Fruit fly (Drosophila melanogaster) whole organism, prepupa: ENCODE measurements around the gene CG13318.

ENCODE experiments used
- Blimp-1 ChIP-seq: fragments of 200-800 bp; sonication (Bioruptor generic); optimal IDR thresholded peaks from 3 replicates; lab custom pipeline; 2017; ENCODE audit warnings: missing biosample characterization, missing genetic modification characterization, mild to moderate bottlenecking, moderate library complexity, missing genetic modification reagents
- CG10631 ChIP-seq: fragments of 200-800 bp; sonication (Bioruptor generic); optimal IDR thresholded peaks from 2 replicates; lab custom pipeline; 2016; ENCODE audit warnings: missing biosample characterization, missing genetic modification characterization
- CG10669 ChIP-seq: fragments of 200-800 bp; sonication (Bioruptor generic); optimal IDR thresholded peaks from 3 replicates; lab custom pipeline; 2018; ENCODE audit warnings: missing biosample characterization, mild to moderate bottlenecking, missing genetic modification characterization, moderate library complexity
- CG11294 ChIP-seq: fragments of 200-800 bp; sonication (Bioruptor generic); IDR thresholded peaks from 2 replicates; pipeline ENCODE4 v1.3.6; 2022; ENCODE audit warnings: missing biosample characterization, missing genetic modification characterization
- CG11762 ChIP-seq: fragments of 200-800 bp; sonication (Bioruptor generic); optimal IDR thresholded peaks from 3 replicates; lab custom pipeline; 2016; ENCODE audit warnings: missing biosample characterization, missing genetic modification characterization; ENCODE audit not compliant: insufficient read depth
- CG11902 ChIP-seq: fragments of 200-800 bp; sonication (Bioruptor generic); optimal IDR thresholded peaks from 3 replicates; lab custom pipeline; 2016; ENCODE audit warnings: missing biosample characterization, missing genetic modification characterization
- CG15336 ChIP-seq: fragments of 200-800 bp; sonication (Bioruptor generic); IDR thresholded peaks from 2 replicates; pipeline ENCODE4 v1.3.6; 2022; ENCODE audit warnings: missing biosample characterization, missing genetic modification characterization
- CG1621 ChIP-seq: fragments of 200-800 bp; sonication (Bioruptor generic); optimal IDR thresholded peaks from 3 replicates; lab custom pipeline; 2018; ENCODE audit warnings: missing biosample characterization, mild to moderate bottlenecking, missing genetic modification characterization
- CG3032 ChIP-seq: fragments of 200-800 bp; optimal IDR thresholded peaks from 2 replicates; lab custom pipeline; 2019; ENCODE audit warnings: missing biosample characterization, mild to moderate bottlenecking, missing genetic modification characterization, moderate library complexity
- CG31627 ChIP-seq: fragments of 200-800 bp; sonication (Bioruptor generic); optimal IDR thresholded peaks from 3 replicates; lab custom pipeline; 2016; ENCODE audit warnings: missing biosample characterization, missing genetic modification characterization
- CG32006 ChIP-seq: fragments of 200-800 bp; sonication (Bioruptor generic); optimal IDR thresholded peaks from 3 replicates; lab custom pipeline; 2017; ENCODE audit warnings: missing biosample characterization, mild to moderate bottlenecking, missing genetic modification characterization
- CG34406 ChIP-seq: fragments of 200-800 bp; sonication (Bioruptor generic); optimal IDR thresholded peaks from 3 replicates; lab custom pipeline; 2016; ENCODE audit warnings: missing biosample characterization, missing genetic modification characterization
- CG3919 ChIP-seq: fragments of 200-800 bp; sonication (Bioruptor generic); optimal IDR thresholded peaks from 3 replicates; lab custom pipeline; 2016; ENCODE audit warnings: missing biosample characterization, missing genetic modification characterization
- CG6163 ChIP-seq: fragments of 200-800 bp; sonication (Bioruptor generic); IDR thresholded peaks from 3 replicates; pipeline ENCODE4 v1.3.6; 2022; ENCODE audit warnings: missing biosample characterization, missing genetic modification characterization
- CG6276 ChIP-seq: fragments of 200-800 bp; sonication (Bioruptor generic); optimal IDR thresholded peaks from 2 replicates; lab custom pipeline; 2017; ENCODE audit warnings: missing biosample characterization, mild to moderate bottlenecking, missing genetic modification characterization
- CG6792 ChIP-seq: fragments of 200-800 bp; sonication (Bioruptor generic); optimal IDR thresholded peaks from 3 replicates; lab custom pipeline; 2016; ENCODE audit warnings: missing biosample characterization, missing genetic modification characterization
- CG6808 ChIP-seq: fragments of 200-800 bp; sonication (Bioruptor generic); optimal IDR thresholded peaks from 3 replicates; lab custom pipeline; 2017; ENCODE audit warnings: missing biosample characterization, missing genetic modification characterization, mild to moderate bottlenecking, moderate library complexity, missing genetic modification reagents
- CG8119 ChIP-seq: fragments of 200-800 bp; sonication (Bioruptor generic); IDR thresholded peaks from 3 replicates; pipeline ENCODE4 v1.3.6; 2022; ENCODE audit warnings: missing biosample characterization, missing genetic modification characterization
- CG9139 ChIP-seq: fragments of 200-800 bp; sonication (Bioruptor generic); optimal IDR thresholded peaks from 3 replicates; lab custom pipeline; 2017; ENCODE audit warnings: missing biosample characterization, mild to moderate bottlenecking, missing genetic modification characterization
- Eip75B ChIP-seq: fragments of 200-800 bp; sonication (Bioruptor generic); optimal IDR thresholded peaks from 3 replicates; lab custom pipeline; 2016; ENCODE audit warnings: missing biosample characterization, missing genetic modification characterization
- Eip78C ChIP-seq: fragments of 200-800 bp; sonication (Bioruptor generic); peaks from one replicate; lab custom pipeline; 2016; ENCODE audit warnings: missing biosample characterization, missing genetic modification characterization
- Eip93F ChIP-seq: fragments of 200-800 bp; sonication (Bioruptor generic); optimal IDR thresholded peaks from 2 replicates; lab custom pipeline; 2016; ENCODE audit warnings: missing biosample characterization, mild to moderate bottlenecking, missing genetic modification characterization
- Ets21C ChIP-seq: fragments of 200-800 bp; sonication (Bioruptor generic); optimal IDR thresholded peaks from 3 replicates; lab custom pipeline; 2016; ENCODE audit warnings: missing biosample characterization, missing genetic modification characterization
- Ets96B ChIP-seq: fragments of 200-800 bp; optimal IDR thresholded peaks from 2 replicates; lab custom pipeline; 2019; ENCODE audit warnings: missing biosample characterization, mild to moderate bottlenecking, missing genetic modification characterization, moderate library complexity
- Gug ChIP-seq: fragments of 200-800 bp; sonication (Bioruptor generic); IDR thresholded peaks from 2 replicates; pipeline ENCODE4 v1.3.6; 2022; ENCODE audit warnings: missing biosample characterization, missing genetic modification characterization
- Hr38 ChIP-seq: sonication (Bioruptor generic); optimal IDR thresholded peaks from 2 replicates; lab custom pipeline; 2016; ENCODE audit warnings: missing biosample characterization, missing genetic modification characterization
- Hr39 ChIP-seq: fragments of 200-800 bp; sonication (Bioruptor generic); optimal IDR thresholded peaks from 2 replicates; lab custom pipeline; 2016; ENCODE audit warnings: missing biosample characterization, missing genetic modification characterization
- Hr4 ChIP-seq: fragments of 200-800 bp; sonication (Bioruptor generic); optimal IDR thresholded peaks from 3 replicates; lab custom pipeline; 2016; ENCODE audit warnings: missing biosample characterization, missing genetic modification characterization
- Lpt ChIP-seq: fragments of 200-800 bp; sonication (Bioruptor generic); optimal IDR thresholded peaks from 3 replicates; lab custom pipeline; 2016; ENCODE audit warnings: missing biosample characterization, missing genetic modification characterization
- Met ChIP-seq: fragments of 200-800 bp; sonication (Bioruptor generic); optimal IDR thresholded peaks from 3 replicates; lab custom pipeline; 2016; ENCODE audit warnings: missing biosample characterization, missing genetic modification characterization
- OdsH ChIP-seq: fragments of 200-800 bp; sonication (Bioruptor generic); optimal IDR thresholded peaks from 3 replicates; lab custom pipeline; 2016; ENCODE audit warnings: missing biosample characterization, missing genetic modification characterization
- Smox ChIP-seq: fragments of 200-800 bp; sonication (Bioruptor generic); optimal IDR thresholded peaks from 3 replicates; lab custom pipeline; 2016; ENCODE audit warnings: missing biosample characterization, missing genetic modification characterization
- Sox102F ChIP-seq: fragments of 200-800 bp; sonication (Bioruptor generic); optimal IDR thresholded peaks from 2 replicates; lab custom pipeline; 2016; ENCODE audit warnings: missing biosample characterization, mild to moderate bottlenecking, missing genetic modification characterization
- Sox14 ChIP-seq: fragments of 200-800 bp; sonication (Bioruptor generic); optimal IDR thresholded peaks from 3 replicates; lab custom pipeline; 2016; ENCODE audit warnings: missing biosample characterization, missing genetic modification characterization
- Sox15 ChIP-seq: fragments of 200-800 bp; sonication (Bioruptor generic); optimal IDR thresholded peaks from 3 replicates; lab custom pipeline; 2016; ENCODE audit warnings: missing biosample characterization, missing genetic modification characterization
- achi ChIP-seq: fragments of 200-800 bp; sonication (Bioruptor generic); optimal IDR thresholded peaks from 3 replicates; lab custom pipeline; 2016; ENCODE audit warnings: missing biosample characterization, missing genetic modification characterization
- acj6 ChIP-seq: fragments of 200-800 bp; sonication (Bioruptor generic); optimal IDR thresholded peaks from 3 replicates; lab custom pipeline; 2016; ENCODE audit warnings: missing biosample characterization, missing genetic modification characterization
- cyc ChIP-seq: fragments of 200-800 bp; sonication (Bioruptor generic); optimal IDR thresholded peaks from 3 replicates; lab custom pipeline; 2016; ENCODE audit warnings: missing biosample characterization, missing genetic modification characterization
- dsx ChIP-seq: fragments of 200-800 bp; optimal IDR thresholded peaks from 3 replicates; lab custom pipeline; 2019; ENCODE audit warnings: missing biosample characterization, mild to moderate bottlenecking, missing genetic modification characterization, moderate library complexity; ENCODE audit not compliant: poor library complexity, severe bottlenecking
- eg ChIP-seq: fragments of 200-800 bp; sonication (Bioruptor generic); IDR thresholded peaks from 3 replicates; pipeline ENCODE4 v1.3.6; 2022; ENCODE audit warnings: missing biosample characterization, missing genetic modification characterization
- esn ChIP-seq: fragments of 200-800 bp; sonication (Bioruptor generic); optimal IDR thresholded peaks from 2 replicates; lab custom pipeline; 2016; ENCODE audit warnings: missing biosample characterization, mild to moderate bottlenecking, missing genetic modification characterization, moderate library complexity
- fd59A ChIP-seq: fragments of 200-800 bp; sonication (Bioruptor generic); optimal IDR thresholded peaks from 2 replicates; lab custom pipeline; 2017; ENCODE audit warnings: missing biosample characterization, mild to moderate bottlenecking, missing genetic modification characterization, missing genetic modification reagents
- fd85E ChIP-seq: fragments of 200-800 bp; sonication (Bioruptor generic); optimal IDR thresholded peaks from 3 replicates; lab custom pipeline; 2016; ENCODE audit warnings: missing biosample characterization, missing genetic modification characterization
- fkh ChIP-seq: fragments of 200-800 bp; sonication (Bioruptor generic); optimal IDR thresholded peaks from 3 replicates; lab custom pipeline; 2017; ENCODE audit warnings: missing biosample characterization, mild to moderate bottlenecking, missing genetic modification characterization, moderate library complexity
- lz ChIP-seq: fragments of 200-800 bp; sonication (Bioruptor generic); optimal IDR thresholded peaks from 3 replicates; lab custom pipeline; 2016; ENCODE audit warnings: missing biosample characterization, missing genetic modification characterization
- pdm3 ChIP-seq: fragments of 200-800 bp; sonication (Bioruptor generic); optimal IDR thresholded peaks from 3 replicates; lab custom pipeline; 2016; ENCODE audit warnings: missing biosample characterization, missing genetic modification characterization
- spab ChIP-seq: fragments of 200-800 bp; sonication (Bioruptor generic); optimal IDR thresholded peaks from 2 replicates; lab custom pipeline; 2017; ENCODE audit warnings: missing biosample characterization, mild to moderate bottlenecking, missing genetic modification characterization, missing genetic modification reagents
- ss ChIP-seq, 2 experiments: fragments of 200-800 bp; sonication (Bioruptor generic); optimal IDR thresholded peaks; 2 replicates in 1 of 2; 3 replicates in 1 of 2; lab custom pipeline; 2017 to 2018; ENCODE audit warnings: mild to moderate bottlenecking in 2 of 2, missing biosample characterization in 2 of 2, missing genetic modification characterization in 2 of 2, moderate library complexity in 1 of 2
- svp ChIP-seq: fragments of 200-800 bp; sonication (Bioruptor generic); peaks from one replicate; lab custom pipeline; 2016; ENCODE audit warnings: missing biosample characterization, missing genetic modification characterization
- topi ChIP-seq: fragments of 200-800 bp; sonication (Bioruptor generic); optimal IDR thresholded peaks from 3 replicates; lab custom pipeline; 2016; ENCODE audit warnings: missing biosample characterization, missing genetic modification characterization
- vri ChIP-seq: fragments of 200-800 bp; sonication (Bioruptor generic); optimal IDR thresholded peaks from 3 replicates; lab custom pipeline; 2016; ENCODE audit warnings: missing biosample characterization, mild to moderate bottlenecking, missing genetic modification characterization

Gene CG13318

DNA sequence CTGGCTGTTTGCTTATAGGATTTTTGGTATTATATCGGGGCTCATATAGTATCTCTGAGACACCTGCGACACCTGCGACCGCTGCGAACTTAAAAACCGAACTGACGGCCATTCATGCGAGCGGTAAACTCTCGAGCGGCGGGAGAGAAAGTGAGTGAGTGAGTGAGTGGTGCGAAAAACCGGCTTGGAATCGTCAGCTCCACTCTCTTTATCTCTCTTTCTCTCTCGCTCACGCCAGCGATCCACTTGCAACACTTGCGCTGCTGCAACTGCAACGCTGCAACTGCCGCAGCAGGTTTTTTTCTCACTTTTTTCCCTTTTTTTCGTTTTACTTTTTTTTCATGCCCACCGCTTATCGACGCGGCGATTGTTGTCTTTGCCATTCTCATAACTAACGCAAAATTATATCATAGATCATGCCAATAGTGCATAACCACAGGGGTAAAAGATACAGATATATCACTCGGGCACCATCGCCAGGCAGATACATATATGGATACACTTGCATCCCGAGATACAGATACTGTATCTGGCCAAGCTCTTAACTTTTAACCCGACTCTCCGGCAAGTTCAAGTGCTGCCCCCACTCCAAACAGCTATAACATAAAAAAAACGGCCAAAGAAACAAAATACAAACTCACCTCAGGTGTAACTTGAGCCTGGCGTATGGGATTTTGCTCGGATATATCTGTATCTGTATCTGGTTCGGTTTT lies 20.1 kb upstream of the CG13318 start:
- TF ChIP-seq vri (GFP tag; lab: Kevin White, UChicago) (no peak), Met (GFP tag; lab: Kevin White, UChicago) (no peak), CG6163 (GFP tag; lab: Robert Waterston, UW) (peak; percentile 71; the same call in 2 of the 3 replicates), fd59A (no peak), CG11902 (GFP tag; lab: Kevin White, UChicago) (no peak), CG32006 (GFP tag; lab: Kevin White, UChicago) (peak; percentile 37), acj6 (GFP tag; lab: Kevin White, UChicago) (no peak), CG15336 (GFP tag; lab: Robert Waterston, UW) (peak; percentile 71), CG9139 (GFP tag; lab: Kevin White, UChicago) (peak; percentile 81), fkh (GFP tag; lab: Kevin White, UChicago) (no peak), Hr38 (GFP tag; lab: Kevin White, UChicago) (no peak), CG3919 (GFP tag; lab: Kevin White, UChicago) (peak; percentile 71), CG1621 (tag; lab: Kevin White, UChicago) (peak; percentile 20), CG6792 (GFP tag; lab: Kevin White, UChicago) (no peak), CG10631 (GFP tag; lab: Kevin White, UChicago) (no peak), CG11762 (GFP tag; lab: Kevin White, UChicago) (no peak), CG6808 (GFP tag; lab: Kevin White, UChicago) (peak; percentile 86), CG8119 (GFP tag; lab: Robert Waterston, UW) (peak; percentile 80), svp (GFP tag; lab: Kevin White, UChicago) (peak; percentile 58), CG10669 (GFP tag; lab: Kevin White, UChicago) (peak; percentile 27), achi (no peak), cyc (GFP tag; lab: Kevin White, UChicago) (no peak), pdm3 (peak; percentile 31), esn (GFP tag; lab: Kevin White, UChicago) (no peak), spab (peak; percentile 65), Gug (GFP tag; lab: Robert Waterston, UW) (no peak), CG3032 (tag; lab: Kevin White, UChicago) (peak; percentile 43), lz (no peak), CG31627 (no peak), Eip93F (no peak), topi (GFP tag; lab: Kevin White, UChicago) (no peak), CG34406 (GFP tag; lab: Kevin White, UChicago) (no peak), Eip75B (GFP tag; lab: Kevin White, UChicago) (peak; percentile 14), Sox15 (GFP tag; lab: Kevin White, UChicago) (no peak), ss (GFP tag; optimal IDR thresholded peaks at IDR 0.05; lab: Kevin White, UChicago) (peak; percentile 48 to 87), fd85E (GFP tag; lab: Kevin White, UChicago) (no peak), Eip78C (GFP tag; lab: Kevin White, UChicago) (peak; percentile 70), Blimp-1 (GFP tag; lab: Kevin White, UChicago) (peak; percentile 94), Sox14 (GFP tag; lab: Kevin White, UChicago) (no peak), OdsH (no peak), Hr4 (no peak), Sox102F (GFP tag; lab: Kevin White, UChicago) (peak; percentile 37), dsx (GFP tag; lab: Kevin White, UChicago) (peak; percentile 60), CG11294 (GFP tag; lab: Robert Waterston, UW) (no peak), Hr39 (GFP tag; lab: Kevin White, UChicago) (no peak), CG6276 (peak; percentile 80), eg (GFP tag; lab: Robert Waterston, UW) (peak; percentile 73; the same call in 2 of the 3 replicates), Lpt (peak; percentile 74), Smox (no peak), Ets21C (no peak), Ets96B (tag; lab: Kevin White, UChicago) (peak; percentile 45)
